Worm (Caenorhabditis elegans) whole organism, late embryonic: ENCODE results near the gene Y47D7A.17.

Source experiments
- C38D4.7 ChIP-seq: fragments of 200-800 bp; sonication (Bioruptor generic); optimal IDR thresholded peaks from 2 replicates; lab custom pipeline; 2018; ENCODE audit warnings: mild to moderate bottlenecking, missing genetic modification characterization, moderate library complexity, missing compliant biosample characterization
- F13H6.1 ChIP-seq: sonication (generic microtip); optimal IDR thresholded peaks from 2 replicates; lab custom pipeline; 2016; ENCODE audit warnings: missing genetic modification characterization, missing compliant biosample characterization
- K02D7.2 ChIP-seq: sonication (generic microtip); optimal IDR thresholded peaks from 2 replicates; lab custom pipeline; 2017; ENCODE audit warnings: mild to moderate bottlenecking, missing genetic modification characterization, missing compliant biosample characterization
- K09A11.1 ChIP-seq: sonication (generic microtip); optimal IDR thresholded peaks from 2 replicates; lab custom pipeline; 2017; ENCODE audit warnings: antibody characterized with exemption, mild to moderate bottlenecking, missing genetic modification characterization, missing compliant biosample characterization; ENCODE audit not compliant: insufficient read depth
- Y22D7AL.16 ChIP-seq: sonication (generic microtip); optimal IDR thresholded peaks from 2 replicates; lab custom pipeline; 2016; ENCODE audit warnings: missing genetic modification characterization, missing compliant biosample characterization
- ama-1 ChIP-seq: fragments of 150-350 bp; optimal IDR thresholded peaks from 2 replicates; lab custom pipeline; 2014
- ceh-14 ChIP-seq: sonication (generic microtip); optimal IDR thresholded peaks from 2 replicates; lab custom pipeline; 2016; ENCODE audit warnings: missing genotype, missing genetic modification characterization, missing compliant biosample characterization
- ceh-18 ChIP-seq: sonication (generic microtip); optimal IDR thresholded peaks from 2 replicates; lab custom pipeline; 2016; ENCODE audit warnings: missing genetic modification characterization, missing compliant biosample characterization
- ceh-2 ChIP-seq: sonication (generic microtip); optimal IDR thresholded peaks from 2 replicates; lab custom pipeline; 2016; ENCODE audit warnings: missing genotype, missing genetic modification characterization, missing compliant biosample characterization
- ceh-34 ChIP-seq: sonication (generic microtip); optimal IDR thresholded peaks from 2 replicates; lab custom pipeline; 2016; ENCODE audit warnings: mild to moderate bottlenecking, missing genetic modification characterization, missing compliant biosample characterization
- ceh-9 ChIP-seq: sonication (generic microtip); optimal IDR thresholded peaks from 2 replicates; lab custom pipeline; 2016; ENCODE audit warnings: mild to moderate bottlenecking, missing genetic modification characterization, inconsistent platforms, missing compliant biosample characterization
- che-1 ChIP-seq: sonication (generic microtip); optimal IDR thresholded peaks from 2 replicates; lab custom pipeline; 2016; ENCODE audit warnings: mild to moderate bottlenecking, missing genetic modification characterization, missing compliant biosample characterization
- dmd-4 ChIP-seq: sonication (generic microtip); optimal IDR thresholded peaks from 2 replicates; lab custom pipeline; 2016; ENCODE audit warnings: borderline replicate concordance, missing genetic modification characterization, missing compliant biosample characterization
- elt-2 ChIP-seq: sonication (generic microtip); optimal IDR thresholded peaks from 2 replicates; lab custom pipeline; 2016; ENCODE audit warnings: missing genetic modification reagents, missing genetic modification characterization, missing compliant biosample characterization
- ets-4 ChIP-seq: sonication (generic microtip); optimal IDR thresholded peaks from 2 replicates; lab custom pipeline; 2016; ENCODE audit warnings: missing genetic modification characterization, missing compliant biosample characterization
- eyg-1 ChIP-seq: sonication (generic microtip); optimal IDR thresholded peaks from 2 replicates; lab custom pipeline; 2016; ENCODE audit warnings: missing genotype, missing genetic modification characterization, missing compliant biosample characterization
- fkh-6 ChIP-seq: sonication (generic microtip); optimal IDR thresholded peaks from 2 replicates; lab custom pipeline; 2016; ENCODE audit warnings: missing genetic modification characterization, missing compliant biosample characterization
- hlh-30 ChIP-seq: sonication (generic microtip); optimal IDR thresholded peaks from 2 replicates; lab custom pipeline; 2017; ENCODE audit warnings: antibody characterized with exemption, missing genetic modification characterization, missing compliant biosample characterization; ENCODE audit not compliant: insufficient read depth
- hlh-6 ChIP-seq: sonication (generic microtip); optimal IDR thresholded peaks from 2 replicates; lab custom pipeline; 2016; ENCODE audit warnings: missing genotype, missing genetic modification characterization, missing compliant biosample characterization
- hlh-8 ChIP-seq: sonication (generic microtip); optimal IDR thresholded peaks from 2 replicates; lab custom pipeline; 2016; ENCODE audit warnings: missing genotype, missing genetic modification characterization, missing compliant biosample characterization
- lim-6 ChIP-seq: sonication (generic microtip); optimal IDR thresholded peaks from 2 replicates; lab custom pipeline; 2016; ENCODE audit warnings: missing genetic modification characterization, missing compliant biosample characterization
- mec-3 ChIP-seq: sonication (generic microtip); optimal IDR thresholded peaks from 2 replicates; lab custom pipeline; 2016; ENCODE audit warnings: borderline replicate concordance, missing genetic modification characterization, missing compliant biosample characterization
- nfya-1 ChIP-seq: sonication (generic microtip); optimal IDR thresholded peaks from 2 replicates; lab custom pipeline; 2017; ENCODE audit warnings: missing genetic modification characterization, mild to moderate bottlenecking, missing compliant biosample characterization, antibody characterized with exemption, moderate library complexity
- npax-4 ChIP-seq: sonication (generic microtip); optimal IDR thresholded peaks from 2 replicates; lab custom pipeline; 2016; ENCODE audit warnings: missing genetic modification characterization, missing compliant biosample characterization
- pax-1 ChIP-seq: fragments of 150-350 bp; optimal IDR thresholded peaks from 2 replicates; lab custom pipeline; 2014; ENCODE audit warnings: missing biosample characterization, missing genetic modification characterization
- pha-4 ChIP-seq: fragments of 150-350 bp; optimal IDR thresholded peaks from 2 replicates; lab custom pipeline; 2018; ENCODE audit warnings: missing biosample characterization, missing genetic modification reagents, missing genetic modification characterization
- sdc-2 ChIP-seq: sonication (generic microtip); optimal IDR thresholded peaks from 2 replicates; lab custom pipeline; 2016; ENCODE audit warnings: missing genotype, missing genetic modification characterization, missing compliant biosample characterization
- sox-4 ChIP-seq: sonication (generic microtip); optimal IDR thresholded peaks from 2 replicates; lab custom pipeline; 2017; ENCODE audit warnings: mild to moderate bottlenecking, missing genetic modification characterization, inconsistent platforms, missing compliant biosample characterization
- unc-3 ChIP-seq, 2 experiments: fragments of 200-800 bp in 1 of 2; sonication (Bioruptor generic) in 1 of 2; sonication (generic microtip) in 1 of 2; conservative IDR thresholded peaks in 1 of 2; optimal IDR thresholded peaks in 1 of 2; 2 replicates each; pipeline versions ENCODE4 v1.3.6 to Lab custom; 2016 to 2022; ENCODE audit warnings: missing compliant biosample characterization in 2 of 2, missing genetic modification characterization in 2 of 2, missing genetic modification reagents in 1 of 2
- unc-42 ChIP-seq: sonication (generic microtip); optimal IDR thresholded peaks from 2 replicates; lab custom pipeline; 2016; ENCODE audit warnings: missing genotype, missing genetic modification characterization, missing compliant biosample characterization
- unc-55 ChIP-seq: sonication (generic microtip); optimal IDR thresholded peaks from 2 replicates; lab custom pipeline; 2017; ENCODE audit warnings: missing biosample characterization, missing genetic modification reagents, missing genetic modification characterization
- unc-86 ChIP-seq: sonication (generic microtip); optimal IDR thresholded peaks from 2 replicates; lab custom pipeline; 2016; ENCODE audit warnings: missing genetic modification characterization, missing compliant biosample characterization

Y47D7A.17 gene

ce11 chrV:4411714-4412113 is at the start of gene Y47D7A.17:
Gene Y47D7A.17 (minus strand): TSS chrV:4411814.
- TF ChIP-seq pax-1 (tag; lab: Kevin White, UChicago) = no peak
- TF ChIP-seq mec-3 (tag; lab: Kevin White, UChicago) = no peak
- no peak for TF ChIP-seq C38D4.7 (GFP tag; lab: Kevin White, UChicago)
- no peak for TF ChIP-seq sdc-2 (tag; lab: Kevin White, UChicago)
- no peak for TF ChIP-seq hlh-8
- TF ChIP-seq npax-4 = no peak
- no peak for TF ChIP-seq nfya-1 (tag; lab: Kevin White, UChicago)

DNA sequence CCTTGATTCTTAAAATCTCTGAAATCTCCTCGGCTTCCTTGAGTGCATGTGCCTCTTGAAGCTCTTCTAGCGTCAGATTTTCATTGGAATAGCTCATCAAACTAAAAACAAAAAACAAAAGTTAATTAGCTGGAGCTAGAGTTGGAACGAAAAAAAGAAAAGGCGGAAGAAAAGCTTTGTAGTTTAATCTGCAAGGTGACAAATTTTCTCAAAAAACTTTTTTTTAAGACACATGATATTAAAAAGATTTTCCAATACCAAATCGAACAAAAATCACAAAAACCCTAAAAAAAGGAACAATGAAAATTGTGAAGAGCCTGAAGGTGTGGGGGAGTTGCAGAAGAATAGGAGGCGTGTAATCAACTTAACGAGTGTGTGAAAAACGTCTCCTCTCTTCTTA is 43.0 kb upstream of the Y47D7A.17 start, which contains the start of gene gnrr-5:
Gene gnrr-5 (minus strand): TSS at position 101 of the 400 bp plus-strand sequence.
- no peak for TF ChIP-seq ama-1 (lab: Kevin White, UChicago)
- no peak for TF ChIP-seq dmd-4 (tag; lab: Kevin White, UChicago)
- no peak for TF ChIP-seq eyg-1 (tag; lab: Kevin White, UChicago)
- TF ChIP-seq unc-86 = no peak
- TF ChIP-seq C38D4.7 (GFP tag; lab: Kevin White, UChicago) = no peak
- TF ChIP-seq ceh-9 (tag; lab: Kevin White, UChicago) = no peak

DNA sequence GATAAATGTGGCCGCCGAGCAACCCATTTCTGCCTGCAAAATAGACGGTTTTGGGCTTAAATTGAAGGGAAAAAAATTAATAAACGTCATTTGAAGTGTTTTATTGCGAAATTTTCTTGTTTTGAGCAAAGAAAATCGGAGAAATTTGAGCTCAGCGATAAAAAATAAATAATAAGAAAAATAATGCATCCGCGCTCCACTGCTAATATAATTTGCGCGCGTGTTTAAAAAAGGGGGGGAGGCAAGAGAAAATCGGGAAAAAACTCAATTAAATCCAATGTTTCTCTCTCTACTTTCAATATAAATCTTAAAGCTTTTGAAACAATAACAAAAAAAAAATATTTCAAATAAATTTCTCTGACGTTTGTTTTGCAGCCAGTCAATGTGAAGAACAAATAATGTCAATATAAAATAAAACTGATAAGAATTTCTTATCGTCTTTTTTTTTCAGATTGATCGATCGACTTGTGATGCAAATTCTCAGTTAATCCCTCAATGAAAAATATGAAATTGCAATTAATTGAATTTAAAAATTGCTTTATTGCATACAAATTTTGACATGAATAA is 39.0 kb upstream of the Y47D7A.17 start, which contains the start of gene rft-2:
Gene rft-2 (minus strand): TSS at position 41 of the 567 bp plus-strand sequence.
- peak; percentile 22 for TF ChIP-seq ceh-34
- no peak for TF ChIP-seq hlh-8
- peak; percentile 90 for TF ChIP-seq unc-42
- no peak for TF ChIP-seq F13H6.1 (tag; lab: Kevin White, UChicago)
- no peak for TF ChIP-seq ceh-14 (tag; lab: Kevin White, UChicago)
- peak; percentile 15 for TF ChIP-seq nfya-1 (tag; lab: Kevin White, UChicago)
- no peak for TF ChIP-seq ets-4 (tag; lab: Kevin White, UChicago)
- TF ChIP-seq fkh-6 (tag; lab: Kevin White, UChicago) = no peak
- TF ChIP-seq ceh-2 (tag; lab: Kevin White, UChicago) = peak; percentile 2
- peak; percentile 70 for TF ChIP-seq elt-2 (tag; lab: Kevin White, UChicago)

DNA sequence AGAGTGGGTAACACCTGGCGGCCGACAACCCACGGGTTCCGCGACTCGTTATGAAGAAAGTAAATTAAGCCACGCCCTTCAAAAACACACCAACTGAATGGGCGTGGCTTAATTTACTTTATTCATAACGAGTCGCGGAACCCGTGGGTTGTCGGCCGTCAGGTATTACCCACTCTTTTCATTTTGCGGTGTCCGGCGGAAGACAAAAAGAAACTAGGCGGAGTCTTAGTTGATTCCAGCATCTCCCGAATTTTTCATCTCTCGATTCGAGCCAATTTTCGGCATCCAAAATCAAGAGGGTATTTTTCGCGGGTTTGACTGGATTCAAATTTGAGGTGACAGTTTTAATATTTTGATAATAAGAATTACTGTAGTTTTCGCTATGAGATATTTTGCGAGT is 36.0 kb upstream of the Y47D7A.17 start:
- TF ChIP-seq ceh-18 (tag; lab: Kevin White, UChicago) (no peak), hlh-6 (tag; lab: Kevin White, UChicago) (no peak), hlh-8 (no peak), unc-55 (GFP tag; lab: Kevin White, UChicago) (no peak), che-1 (tag; lab: Kevin White, UChicago) (no peak), sox-4 (tag; lab: Kevin White, UChicago) (no peak), pha-4 (tag; lab: Kevin White, UChicago) (no peak)
- TF ChIP-seq, all 69 proteins: peak for 0

- TF ChIP-seq hlh-30 (no peak), unc-3 (GFP tag; conservative IDR thresholded peaks at IDR 0.05; lab: Robert Waterston, UW) (no peak), unc-3 (tag; optimal IDR thresholded peaks at IDR 0.05; lab: Kevin White, UChicago) (no peak), hlh-8 (no peak), K09A11.1 (tag; lab: Kevin White, UChicago) (no peak), che-1 (tag; lab: Kevin White, UChicago) (no peak), lim-6 (tag; lab: Kevin White, UChicago) (no peak), Y22D7AL.16 (tag; lab: Kevin White, UChicago) (no peak), sdc-2 (tag; lab: Kevin White, UChicago) (no peak), K02D7.2 (no peak)
Measured at ce11 chrV:4442749-4443381, 31.3 kb upstream of the Y47D7A.17 start, which contains the start of gene rft-1. Gene rft-1 (minus strand): TSS chrV:4443223.
